Worm (Caenorhabditis elegans) whole organism, dauer: ENCODE measurements around the gene F42G4.7.
"Not testable (repeated sequence)": the region's sequence is repeated elsewhere in the genome, so short reads cannot be mapped to it uniquely, and the experiment has no call there.

ENCODE experiments used
- unc-62 ChIP-seq: sonication (generic microtip); optimal IDR thresholded peaks from 2 replicates; lab custom pipeline; 2017; ENCODE audit warnings: missing biosample characterization, missing genetic modification reagents, missing genetic modification characterization

Gene F42G4.7

ce11 chrII:13047106-13047505, at the start of gene F42G4.7:
Gene F42G4.7, minus strand, starts transcription at chrII:13047290.
- not testable (repeated sequence) for TF ChIP-seq unc-62

- no peak for TF ChIP-seq unc-62
Measured at ce11 chrII:13096345-13096744, 49.3 kb upstream of the F42G4.7 start.

DNA sequence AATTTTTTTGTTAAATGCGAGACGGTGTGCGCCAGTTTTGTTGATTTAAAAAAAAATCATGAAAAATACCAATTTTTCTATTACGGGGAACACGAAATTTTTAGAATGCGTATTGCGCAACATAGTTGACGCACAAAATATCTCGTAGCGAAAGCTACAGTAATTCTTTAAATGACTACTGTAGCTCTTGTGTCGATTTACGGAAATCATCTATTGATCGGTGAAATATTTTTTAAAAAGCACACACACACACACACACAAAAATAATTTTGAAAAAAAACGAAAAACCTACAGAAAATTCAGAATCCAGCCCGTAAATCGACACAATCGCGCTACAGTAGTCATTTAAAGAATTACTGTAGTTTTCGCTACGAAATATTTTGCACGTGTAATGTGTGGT, 44.8 kb upstream of the F42G4.7 start:
- TF ChIP-seq unc-62 = no peak

DNA sequence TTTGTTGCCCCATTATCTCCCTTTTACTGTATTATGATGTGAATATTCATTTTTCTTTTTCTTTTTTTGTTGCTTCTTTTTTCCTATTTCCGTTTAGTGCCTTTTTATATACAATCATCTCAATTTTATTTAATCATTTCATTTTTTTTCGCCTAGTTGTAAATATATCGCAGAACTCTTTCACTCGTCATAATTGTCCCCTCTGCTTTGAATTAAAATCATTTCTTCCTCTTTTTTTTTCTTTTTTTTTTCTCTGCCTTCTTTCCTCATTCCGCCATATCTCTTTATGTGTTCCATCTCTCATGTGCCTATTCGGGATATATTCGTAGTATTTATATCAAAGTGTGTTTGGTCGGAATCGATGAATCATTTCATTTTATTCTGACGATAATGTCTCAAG, 44.0 kb upstream of the F42G4.7 start, which contains the start of gene Y81G3A.4:
Gene Y81G3A.4 (plus strand): TSS at position 301 of the 400 bp plus-strand sequence.
- TF ChIP-seq unc-62 = no peak

DNA sequence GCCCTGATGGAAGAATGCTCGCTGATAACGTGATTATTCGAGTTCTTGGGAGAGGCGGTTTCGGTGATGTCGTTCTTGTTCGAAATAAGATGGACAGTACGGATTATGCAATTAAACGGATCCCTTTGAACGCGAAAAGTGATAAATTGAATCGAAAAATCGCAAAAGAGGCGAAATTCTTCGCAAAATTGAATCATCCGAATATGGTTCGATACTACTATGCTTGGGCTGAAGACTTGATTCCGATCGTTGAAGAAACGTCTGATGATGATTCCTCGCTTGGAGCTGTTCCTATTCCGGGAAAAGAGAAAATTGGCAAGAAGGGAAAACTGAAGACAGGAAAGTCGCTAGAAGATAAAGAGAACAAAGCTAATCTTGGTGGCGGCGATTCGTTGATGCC, 38.9 kb upstream of the F42G4.7 start:
- TF ChIP-seq unc-62 = no peak

ce11 chrII:13083752-13084214, 36.7 kb upstream of the F42G4.7 start, which contains the start of the genes Y81G3A.1 and gcn-2:
Gene Y81G3A.1, minus strand, starts transcription at chrII:13083926.
Gene gcn-2, plus strand, starts transcription at chrII:13084164.
- no peak for TF ChIP-seq unc-62

DNA sequence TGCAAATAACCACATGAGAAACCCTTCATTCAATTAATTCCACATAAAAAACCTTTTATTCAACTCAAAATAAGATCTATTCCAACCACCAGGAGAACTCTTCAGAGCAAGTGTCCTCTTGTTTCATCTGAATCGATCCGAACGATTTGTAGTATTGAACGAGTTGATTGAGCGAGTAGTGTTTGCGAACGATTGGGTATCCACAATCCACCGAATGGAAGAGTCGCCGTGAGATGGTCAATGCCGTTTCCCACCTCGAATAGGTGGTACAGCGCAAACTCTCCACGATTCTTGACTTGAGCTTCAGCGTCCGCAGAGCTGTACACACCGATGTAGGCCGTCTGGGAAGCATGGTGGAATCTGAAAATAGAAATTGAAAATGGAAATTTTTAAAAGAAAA, 35.3 kb upstream of the F42G4.7 start, which contains the start of gene Y81G3A.6:
Gene Y81G3A.6 (minus strand): TSS at position 101 of the 400 bp plus-strand sequence.
- not testable (repeated sequence) for TF ChIP-seq unc-62

ce11 chrII:13080607-13081006, 33.5 kb upstream of the F42G4.7 start, which contains the start of gene Y81G3A.2:
Gene Y81G3A.2, plus strand, starts transcription at chrII:13080907.
- TF ChIP-seq unc-62 = not testable (repeated sequence)

DNA sequence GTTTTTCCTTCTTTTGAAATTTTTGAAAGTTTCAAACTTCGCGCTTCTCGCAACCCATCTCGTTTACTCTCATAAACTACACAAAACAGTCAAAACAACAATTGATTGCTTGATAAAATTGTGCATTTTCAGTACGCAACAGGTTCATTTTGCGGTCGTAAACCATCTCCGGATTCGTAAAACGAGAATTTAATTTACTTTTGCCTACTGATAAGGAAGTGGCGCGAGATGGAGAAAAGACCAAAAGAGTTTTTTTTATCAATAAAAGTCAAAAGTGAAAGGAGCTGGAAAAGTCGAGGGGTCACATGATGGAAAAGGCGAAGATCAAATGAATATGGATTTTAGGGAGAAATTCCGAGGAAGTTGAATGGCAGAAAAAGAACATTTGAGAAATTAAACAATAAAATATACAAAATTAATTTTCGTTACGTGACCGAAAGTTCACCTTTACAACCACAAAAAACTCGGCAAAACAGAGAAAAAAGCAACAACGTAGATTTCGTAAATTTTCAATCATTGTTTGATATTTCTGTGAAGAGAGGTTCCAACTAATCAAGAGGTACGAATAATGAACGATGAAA, 31.8 kb upstream of the F42G4.7 start, which contains the start of gene F42G4.6:
Gene F42G4.6 (plus strand): TSS at position 531 of the 581 bp plus-strand sequence.
- TF ChIP-seq unc-62 = no peak

DNA sequence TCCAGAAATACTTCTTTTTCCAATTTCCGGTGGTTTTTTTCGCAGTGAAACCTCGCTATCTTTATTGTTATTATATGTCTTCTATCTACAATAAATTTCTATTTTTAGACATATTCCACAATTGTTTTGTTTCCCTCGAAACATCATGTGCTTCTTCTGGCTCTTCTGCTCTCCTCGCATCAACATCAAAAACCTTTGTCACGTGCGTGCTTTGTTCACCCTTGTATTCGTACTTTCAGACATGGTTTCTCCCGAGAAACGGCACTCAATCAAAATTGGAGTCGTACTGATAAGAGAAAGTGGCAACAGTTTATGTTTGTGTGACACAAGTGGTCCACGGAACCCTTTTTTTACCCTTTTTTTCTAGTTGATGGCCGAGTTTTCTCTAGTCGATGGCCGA, 30.7 kb upstream of the F42G4.7 start:
- TF ChIP-seq unc-62 = no peak

ce11 chrII:13076301-13076916, 29.3 kb upstream of the F42G4.7 start:
- TF ChIP-seq unc-62 = no peak

DNA sequence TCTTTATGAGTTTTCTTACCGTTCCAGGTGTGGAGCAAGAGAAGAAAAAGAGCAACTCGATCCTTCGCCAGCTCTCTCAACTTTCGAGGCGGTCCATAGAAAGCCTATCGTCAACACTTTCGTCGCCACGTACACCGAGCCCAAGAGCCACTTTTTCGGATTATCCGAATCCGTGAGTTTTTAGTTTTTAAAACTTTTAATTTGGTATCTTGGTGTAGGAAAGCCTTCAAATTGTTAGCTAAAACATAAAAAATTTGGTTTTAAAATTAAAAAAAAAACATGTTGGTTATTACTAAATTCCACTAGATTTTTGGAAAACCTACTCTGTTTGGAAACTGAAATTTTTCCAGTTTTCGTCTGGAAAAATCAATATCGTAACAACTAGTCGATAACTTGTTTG, 26.7 kb upstream of the F42G4.7 start:
- TF ChIP-seq unc-62 = no peak

DNA sequence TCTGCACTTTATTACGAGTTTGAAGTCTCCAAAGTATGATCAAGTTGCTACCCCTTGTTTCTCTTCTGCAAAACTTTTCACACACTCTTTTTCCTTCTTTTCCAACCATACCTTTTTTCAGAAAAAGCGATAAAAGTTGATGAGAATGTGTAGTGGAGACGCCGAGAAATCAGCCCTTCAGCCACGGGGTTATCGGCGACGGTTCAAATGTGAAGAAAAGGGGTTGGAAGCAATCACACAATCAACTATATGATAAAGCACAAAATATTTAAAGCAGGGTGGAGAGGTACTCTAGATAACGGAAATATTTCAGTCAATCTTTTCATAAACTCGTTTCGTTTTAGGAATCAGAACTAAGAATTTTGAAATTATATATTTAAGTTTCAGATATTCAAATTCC, 26.0 kb upstream of the F42G4.7 start, which contains the start of gene F42G4.5:
Gene F42G4.5 (plus strand): TSS at position 379 of the 400 bp plus-strand sequence.
- no peak for TF ChIP-seq unc-62

- no peak for TF ChIP-seq unc-62
Measured at ce11 chrII:13066777-13067290, 19.7 kb upstream of the F42G4.7 start.

- TF ChIP-seq unc-62 = no peak
Measured at ce11 chrII:13065251-13065650, 18.2 kb upstream of the F42G4.7 start.

DNA sequence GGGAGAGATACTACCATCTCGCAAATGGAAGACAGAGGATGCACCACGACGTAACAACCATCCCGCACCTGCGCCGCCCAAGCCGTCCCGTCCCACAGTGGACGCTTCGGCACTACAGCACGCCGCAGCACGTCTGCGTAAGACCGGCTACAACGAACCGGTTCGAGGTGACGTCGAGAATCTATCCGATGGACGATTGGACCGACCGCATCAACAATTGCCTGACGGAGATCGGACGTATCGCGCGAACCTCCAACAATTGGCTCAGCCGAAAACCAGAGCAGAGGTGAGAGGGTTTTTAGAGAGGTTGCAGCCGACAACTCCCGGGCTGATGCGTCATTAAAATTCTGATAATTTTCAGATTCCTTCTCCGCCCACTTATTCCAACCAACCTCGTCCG, 12.1 kb upstream of the F42G4.7 start:
- no peak for TF ChIP-seq unc-62

- no peak for TF ChIP-seq unc-62
Measured at ce11 chrII:13056580-13056979, 9.5 kb upstream of the F42G4.7 start, which contains the start of gene zyx-1. Gene zyx-1, plus strand, starts transcription at chrII:13056910.

DNA sequence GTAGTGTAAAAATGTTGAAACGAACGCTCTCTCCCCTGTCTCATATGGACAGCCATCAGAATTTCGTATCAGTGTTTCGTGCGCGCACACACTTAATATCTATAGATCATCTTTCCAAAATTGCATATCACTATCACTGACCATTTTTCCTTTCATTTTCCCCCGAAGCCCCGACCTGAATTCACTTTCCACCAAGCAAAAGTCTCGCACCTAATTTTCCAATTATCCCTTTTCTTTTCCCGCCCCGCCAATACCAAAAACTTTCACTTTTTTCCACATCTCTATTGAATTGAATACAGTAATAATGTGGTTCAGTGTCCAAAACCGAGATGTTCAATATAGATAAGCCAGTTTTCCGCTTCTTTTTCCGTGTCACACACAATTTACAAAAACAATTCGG, 6.4 kb upstream of the F42G4.7 start:
- TF ChIP-seq unc-62 = no peak
